Fruit fly (Drosophila melanogaster): ENCODE data around the gene Vps45.

The Vps45 gene

DNA sequence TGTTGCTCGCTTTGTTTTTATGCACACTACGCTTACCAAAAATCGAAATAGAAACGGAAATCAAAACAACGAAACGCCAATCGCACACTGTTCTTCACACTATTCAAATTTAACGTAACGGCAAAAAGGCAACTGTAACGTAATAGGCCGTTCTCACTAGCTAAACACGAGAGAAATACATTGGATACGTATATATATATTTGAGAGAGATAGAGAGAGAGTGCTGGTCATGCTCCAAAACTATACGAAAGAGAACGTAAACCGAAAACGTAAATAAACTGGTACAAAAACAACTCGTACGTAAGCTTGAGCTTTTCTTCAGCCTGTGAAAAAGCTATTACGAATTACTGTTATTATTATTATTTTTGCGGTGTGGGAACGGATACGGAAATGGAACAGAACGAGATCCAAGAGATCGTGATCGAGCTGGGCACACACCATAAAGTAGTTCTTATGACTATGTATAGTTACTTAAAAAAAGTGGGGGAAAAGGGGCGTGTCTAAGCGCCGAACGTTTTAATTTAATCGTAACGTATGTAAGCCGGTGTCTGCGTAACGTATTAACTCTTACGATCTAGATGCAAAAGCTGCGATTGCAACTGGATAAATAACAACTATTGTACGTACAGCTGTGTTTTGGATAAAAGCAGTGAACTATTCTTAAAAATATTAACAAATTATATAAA lies 20.1 kb upstream of the Vps45 start (continued):
- no peak for TF ChIP-seq chif (GFP tag; optimal IDR thresholded peaks at IDR 0.05)
- TF ChIP-seq Bteb2 (GFP tag; optimal IDR thresholded peaks at IDR 0.05), result no peak
- TF ChIP-seq CG10274 (GFP tag; optimal IDR thresholded peaks at IDR 0.05), result no peak
- TF ChIP-seq mirr (GFP tag; optimal IDR thresholded peaks at IDR 0.05), result no peak
- TF ChIP-seq CG4360 (GFP tag; IDR thresholded peaks at IDR 0.05), result no peak
- no peak for TF ChIP-seq klu (GFP tag; IDR thresholded peaks at IDR 0.05)
- TF ChIP-seq CG17802 (tag; optimal IDR thresholded peaks at IDR 0.05), result peak; percentile 35
- TF ChIP-seq sim (GFP tag; IDR thresholded peaks at IDR 0.05), result no peak
- no peak for TF ChIP-seq usp (GFP tag; optimal IDR thresholded peaks at IDR 0.05)
- peak; percentile 78 for TF ChIP-seq CG30020 (tag; optimal IDR thresholded peaks at IDR 0.05)
- TF ChIP-seq psq (GFP tag; optimal IDR thresholded peaks at IDR 0.05), result no peak
- peak; percentile 18 for TF ChIP-seq CG2116 (GFP tag; optimal IDR thresholded peaks at IDR 0.05)
- TF ChIP-seq esg (GFP tag; conservative IDR thresholded peaks at IDR 0.05), result no peak
- no peak for TF ChIP-seq CG3847 (GFP tag; IDR thresholded peaks at IDR 0.05)
- TF ChIP-seq CG2712 (tag; optimal IDR thresholded peaks at IDR 0.05), result no peak
- TF ChIP-seq D19A (tag; optimal IDR thresholded peaks at IDR 0.05), result no peak
- peak; percentile 54 for TF ChIP-seq stwl (tag; optimal IDR thresholded peaks at IDR 0.05)
- peak in 1 of 2 experiments; percentile 9 for TF ChIP-seq Dfd (GFP tag; optimal IDR thresholded peaks at IDR 0.05)
- no peak for TF ChIP-seq slou (GFP tag; optimal IDR thresholded peaks at IDR 0.05)
- peak; percentile 79 for TF ChIP-seq sens (GFP tag)
- TF ChIP-seq CG8290 (GFP tag; optimal IDR thresholded peaks at IDR 0.05), result no peak
- TF ChIP-seq CG8290 (tag; optimal IDR thresholded peaks at IDR 0.05), result no peak
- TF ChIP-seq CG14014 (GFP tag; IDR thresholded peaks at IDR 0.05), result no peak
- no peak for TF ChIP-seq Nf-YC (tag; optimal IDR thresholded peaks at IDR 0.05)
- no peak for TF ChIP-seq eyg (GFP tag; optimal IDR thresholded peaks at IDR 0.05)
- no peak for TF ChIP-seq fru (optimal IDR thresholded peaks at IDR 0.05)
- TF ChIP-seq CG10431 (GFP tag; optimal IDR thresholded peaks at IDR 0.05), result no peak
- TF ChIP-seq sug (tag; optimal IDR thresholded peaks at IDR 0.05), result no peak
- no peak for TF ChIP-seq CG9609 (GFP tag; optimal IDR thresholded peaks at IDR 0.05)
- no peak for TF ChIP-seq unc-4 (GFP tag; IDR thresholded peaks at IDR 0.05; ENCODE audit: partially characterized antibody)
- no peak for TF ChIP-seq tap (tag; optimal IDR thresholded peaks at IDR 0.05)
- TF ChIP-seq HmgZ (tag; optimal IDR thresholded peaks at IDR 0.05), result no peak
- TF ChIP-seq Asciz (GFP tag; optimal IDR thresholded peaks at IDR 0.05), result no peak
- TF ChIP-seq fu2 (GFP tag; optimal IDR thresholded peaks at IDR 0.05), result no peak
- no peak for TF ChIP-seq scrt (GFP tag; optimal IDR thresholded peaks at IDR 0.05)
- TF ChIP-seq br (optimal IDR thresholded peaks at IDR 0.05), result no peak
- TF ChIP-seq CG13424 (tag; optimal IDR thresholded peaks at IDR 0.05), result no peak
- TF ChIP-seq Dll (GFP tag; IDR thresholded peaks at IDR 0.05; ENCODE audit: partially characterized antibody), result no peak
- no peak for TF ChIP-seq CG9817 (tag; optimal IDR thresholded peaks at IDR 0.05)
- no peak for TF ChIP-seq pros (GFP tag; optimal IDR thresholded peaks at IDR 0.05)
- no peak for TF ChIP-seq Stat92E (GFP tag; optimal IDR thresholded peaks at IDR 0.05)

DNA sequence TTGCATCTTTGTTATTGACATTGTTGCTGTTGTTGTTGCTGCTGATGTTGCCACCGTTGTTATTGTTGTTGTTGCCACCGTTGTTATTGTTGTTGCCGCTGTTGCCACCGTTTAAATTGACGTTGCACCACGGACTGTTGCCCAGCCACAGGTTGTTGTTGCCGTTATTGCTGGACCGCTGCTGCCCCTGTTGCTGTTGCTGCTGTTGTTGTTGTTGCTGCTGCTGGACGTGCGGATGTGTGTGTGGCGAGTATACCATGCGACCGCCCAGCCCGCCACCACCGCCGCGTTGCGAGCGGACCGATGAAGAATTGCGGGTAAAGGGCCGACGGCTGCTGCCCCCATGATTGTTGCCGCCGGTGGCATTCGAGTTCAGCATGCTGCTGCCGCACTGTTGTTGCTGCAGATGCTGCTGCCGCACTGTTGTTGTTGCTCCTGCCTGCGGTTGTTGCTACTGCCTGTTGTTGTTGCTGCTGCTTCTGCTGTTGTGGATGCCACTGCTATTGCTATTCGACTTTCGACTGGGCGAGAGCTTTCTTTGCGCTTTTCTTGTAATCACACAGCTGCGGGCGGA lies 16.8 kb upstream of the Vps45 start:
- no peak for TF ChIP-seq tin (GFP tag; optimal IDR thresholded peaks at IDR 0.05)
- TF ChIP-seq H2.0 (GFP tag; IDR thresholded peaks at IDR 0.05), result no peak
- TF ChIP-seq cg (GFP tag; optimal IDR thresholded peaks at IDR 0.05), result no peak
- TF ChIP-seq CG43689 (GFP tag; IDR thresholded peaks at IDR 0.05), result no peak
- TF ChIP-seq Neu2 (GFP tag; optimal IDR thresholded peaks at IDR 0.05; ENCODE audit: borderline replicate concordance), result no peak
- TF ChIP-seq CG4360 (GFP tag; IDR thresholded peaks at IDR 0.05), result peak; percentile 94
- TF ChIP-seq lmd (GFP tag; IDR thresholded peaks at IDR 0.05), result no peak
- TF ChIP-seq slp2 (GFP tag; optimal IDR thresholded peaks at IDR 0.05), result no peak
- TF ChIP-seq cwo (GFP tag; optimal IDR thresholded peaks at IDR 0.05), result no peak
- no peak for TF ChIP-seq CG11085 (GFP tag; IDR thresholded peaks at IDR 0.05)
- TF ChIP-seq CG8478 (optimal IDR thresholded peaks at IDR 0.05), result peak; percentile 55
- TF ChIP-seq CG10979 (tag; optimal IDR thresholded peaks at IDR 0.05), result no peak
- TF ChIP-seq CG8290 (GFP tag; optimal IDR thresholded peaks at IDR 0.05), result no peak
- TF ChIP-seq CG8290 (tag; optimal IDR thresholded peaks at IDR 0.05), result no peak
- TF ChIP-seq ash1 (GFP tag; optimal IDR thresholded peaks at IDR 0.05), result no peak

Data from whole organism, embryonic.